Worm (Caenorhabditis elegans) whole organism, L4 larva: ENCODE data around the gene F32D8.2.

ENCODE experiments used
- F10B5.3 ChIP-seq: sonication (generic microtip); optimal IDR thresholded peaks from 2 replicates; lab custom pipeline; 2016; ENCODE audit warnings: mild to moderate bottlenecking, missing genetic modification characterization, missing compliant biosample characterization
- F37D6.2 ChIP-seq: sonication (generic microtip); optimal IDR thresholded peaks from 2 replicates; lab custom pipeline; 2016; ENCODE audit warnings: mild to moderate bottlenecking, missing genetic modification characterization, missing compliant biosample characterization
- F49E8.2 ChIP-seq: sonication (generic microtip); optimal IDR thresholded peaks from 2 replicates; lab custom pipeline; 2016; ENCODE audit warnings: missing compliant biosample characterization, mild to moderate bottlenecking, missing genetic modification characterization, borderline replicate concordance
- R02D3.7 ChIP-seq: fragments of 150-350 bp; sonication (generic microtip); optimal IDR thresholded peaks from 3 replicates; lab custom pipeline; 2014; ENCODE audit warnings: missing biosample characterization, missing genetic modification characterization
- T20F7.1 ChIP-seq: fragments of 200-800 bp; sonication (Bioruptor generic); optimal IDR thresholded peaks from 2 replicates; lab custom pipeline; 2018; ENCODE audit warnings: mild to moderate bottlenecking, missing genetic modification characterization, missing compliant biosample characterization
- Y48G9A.11 ChIP-seq: fragments of 200-800 bp; sonication (Bioruptor generic); IDR thresholded peaks from 2 replicates; pipeline ENCODE4 v1.3.6; 2022; ENCODE audit warnings: missing genetic modification reagents, missing genetic modification characterization, missing compliant biosample characterization
- aha-1 ChIP-seq: fragments of 150-350 bp; peaks from one replicate; lab custom pipeline; 2014; ENCODE audit warnings: missing biosample characterization, missing genetic modification characterization
- ama-1 ChIP-seq: fragments of 150-350 bp; optimal IDR thresholded peaks from 2 replicates; lab custom pipeline; 2014; ENCODE audit warnings: inconsistent platforms, mixed read lengths
- ceh-28 ChIP-seq: fragments of 150-350 bp; optimal IDR thresholded peaks from 2 replicates; lab custom pipeline; 2014; ENCODE audit warnings: missing biosample characterization, missing genetic modification reagents, missing genetic modification characterization
- ceh-62 ChIP-seq: sonication (generic microtip); optimal IDR thresholded peaks from 2 replicates; lab custom pipeline; 2017; ENCODE audit warnings: missing biosample characterization, missing genetic modification characterization
- cey-2 ChIP-seq: sonication (generic microtip); optimal IDR thresholded peaks from 3 replicates; lab custom pipeline; 2017; ENCODE audit warnings: missing genetic modification characterization, mild to moderate bottlenecking, missing compliant biosample characterization, antibody characterized with exemption, borderline replicate concordance; ENCODE audit not compliant: insufficient read depth
- ctbp-1 ChIP-seq: fragments of 200-800 bp; sonication (Bioruptor generic); IDR thresholded peaks from 2 replicates; pipeline ENCODE4 v1.3.6; 2022; ENCODE audit warnings: missing genetic modification reagents, missing genetic modification characterization, missing compliant biosample characterization
- daf-16 ChIP-seq, 3 experiments: sonication (generic microtip); optimal IDR thresholded peaks; 2 replicates each; lab custom pipeline; 2016 to 2017; ENCODE audit warnings: missing genetic modification characterization in 3 of 3, missing genetic modification reagents in 3 of 3, mild to moderate bottlenecking in 2 of 3, missing compliant biosample characterization in 2 of 3, missing biosample characterization in 1 of 3, moderate library complexity in 1 of 3
- daf-19 ChIP-seq: fragments of 200-800 bp; sonication (Bioruptor generic); conservative IDR thresholded peaks from 2 replicates; pipeline ENCODE4 v1.3.6; 2022; ENCODE audit warnings: missing genetic modification characterization, missing compliant biosample characterization
- daf-8 ChIP-seq: fragments of 200-800 bp; sonication (Bioruptor generic); IDR thresholded peaks from 2 replicates; pipeline ENCODE4 v1.3.6; 2022; ENCODE audit warnings: missing genetic modification characterization, missing compliant biosample characterization
- dmd-6 ChIP-seq: fragments of 200-800 bp; sonication (Bioruptor generic); IDR thresholded peaks from 2 replicates; pipeline ENCODE4 v1.3.6; 2022; ENCODE audit warnings: missing genetic modification reagents, missing genetic modification characterization, missing compliant biosample characterization
- dpl-1 ChIP-seq: fragments of 150-350 bp; optimal IDR thresholded peaks from 2 replicates; lab custom pipeline; 2014; ENCODE audit warnings: missing biosample characterization, missing genetic modification reagents, missing genetic modification characterization
- dve-1 ChIP-seq: sonication (generic microtip); optimal IDR thresholded peaks from 2 replicates; lab custom pipeline; 2017; ENCODE audit warnings: antibody characterized with exemption, mild to moderate bottlenecking, missing genetic modification characterization, missing compliant biosample characterization; ENCODE audit not compliant: insufficient read depth
- egl-27 ChIP-seq: sonication (generic microtip); optimal IDR thresholded peaks from 3 replicates; lab custom pipeline; 2017; ENCODE audit warnings: missing biosample characterization, missing genetic modification reagents, missing genetic modification characterization
- fkh-10 ChIP-seq: fragments of 150-350 bp; optimal IDR thresholded peaks from 2 replicates; lab custom pipeline; 2014; ENCODE audit warnings: missing biosample characterization, missing genetic modification reagents, missing genetic modification characterization
- fos-1 ChIP-seq: fragments of 150-350 bp; optimal IDR thresholded peaks from 2 replicates; lab custom pipeline; 2014; ENCODE audit warnings: missing biosample characterization, missing genetic modification characterization
- hlh-30 ChIP-seq: sonication (generic microtip); optimal IDR thresholded peaks from 2 replicates; lab custom pipeline; 2017; ENCODE audit warnings: antibody characterized with exemption, mild to moderate bottlenecking, missing genetic modification characterization, missing compliant biosample characterization; ENCODE audit not compliant: insufficient read depth
- hmg-1.1 ChIP-seq: fragments of 200-800 bp; sonication (Bioruptor generic); IDR thresholded peaks from 2 replicates; pipeline ENCODE4 v1.3.6; 2022; ENCODE audit warnings: missing genetic modification reagents, missing genetic modification characterization, missing compliant biosample characterization
- jun-1 ChIP-seq: fragments of 150-350 bp; optimal IDR thresholded peaks from 2 replicates; lab custom pipeline; 2014; ENCODE audit warnings: missing biosample characterization, missing genetic modification reagents, missing genetic modification characterization
- lin-1 ChIP-seq: fragments of 200-800 bp; sonication (Bioruptor generic); IDR thresholded peaks from 2 replicates; pipeline ENCODE4 v1.3.6; 2022; ENCODE audit warnings: missing genetic modification reagents, missing genetic modification characterization, missing compliant biosample characterization
- mep-1 ChIP-seq: fragments of 150-350 bp; sonication (generic microtip); optimal IDR thresholded peaks from 3 replicates; lab custom pipeline; 2014; ENCODE audit warnings: missing biosample characterization, missing genetic modification characterization
- mes-2 ChIP-seq: sonication (generic microtip); optimal IDR thresholded peaks from 2 replicates; lab custom pipeline; 2016; ENCODE audit warnings: missing genotype, mild to moderate bottlenecking, missing genetic modification characterization, missing compliant biosample characterization; ENCODE audit not compliant: poor library complexity, severe bottlenecking
- mxl-3 ChIP-seq: fragments of 200-800 bp; sonication (Bioruptor generic); optimal IDR thresholded peaks from 2 replicates; lab custom pipeline; 2018; ENCODE audit warnings: mild to moderate bottlenecking, missing genetic modification characterization, missing compliant biosample characterization
- nhr-102 ChIP-seq: sonication (generic microtip); optimal IDR thresholded peaks from 2 replicates; lab custom pipeline; 2016; ENCODE audit warnings: mild to moderate bottlenecking, missing genetic modification characterization, moderate library complexity, missing compliant biosample characterization
- nhr-11 ChIP-seq: fragments of 150-350 bp; optimal IDR thresholded peaks from 2 replicates; lab custom pipeline; 2014; ENCODE audit warnings: missing biosample characterization, missing genetic modification characterization
- nhr-111 ChIP-seq: fragments of 200-800 bp; sonication (Bioruptor generic); optimal IDR thresholded peaks from 2 replicates; lab custom pipeline; 2018; ENCODE audit warnings: mild to moderate bottlenecking, missing genetic modification characterization, missing compliant biosample characterization
- nhr-41 ChIP-seq: fragments of 200-800 bp; sonication (Bioruptor generic); IDR thresholded peaks from 2 replicates; pipeline ENCODE4 v1.3.6; 2022; ENCODE audit warnings: missing genetic modification reagents, missing genetic modification characterization, missing compliant biosample characterization
- nhr-42 ChIP-seq: fragments of 200-800 bp; sonication (Bioruptor generic); IDR thresholded peaks from 2 replicates; pipeline ENCODE4 v1.3.6; 2022; ENCODE audit warnings: missing genetic modification characterization, missing compliant biosample characterization
- nhr-76 ChIP-seq: fragments of 150-350 bp; optimal IDR thresholded peaks from 2 replicates; lab custom pipeline; 2014; ENCODE audit warnings: missing biosample characterization, missing genetic modification characterization
- nhr-77 ChIP-seq: fragments of 150-350 bp; optimal IDR thresholded peaks from 2 replicates; lab custom pipeline; 2014; ENCODE audit warnings: missing biosample characterization, missing genetic modification characterization
- php-3 ChIP-seq: fragments of 200-800 bp; sonication (Bioruptor generic); IDR thresholded peaks from 2 replicates; pipeline ENCODE4 v1.3.6; 2022; ENCODE audit warnings: missing genetic modification reagents, missing genetic modification characterization, missing compliant biosample characterization
- pqm-1 ChIP-seq: sonication (generic microtip); optimal IDR thresholded peaks from 2 replicates; lab custom pipeline; 2017; ENCODE audit warnings: missing biosample characterization, missing genetic modification characterization
- set-16 ChIP-seq: fragments of 200-800 bp; sonication (Bioruptor generic); IDR thresholded peaks from 2 replicates; pipeline ENCODE4 v1.3.6; 2022; ENCODE audit warnings: missing genetic modification reagents, missing genetic modification characterization, missing compliant biosample characterization
- skn-1 ChIP-seq: fragments of 150-350 bp; optimal IDR thresholded peaks from 2 replicates; lab custom pipeline; 2014; ENCODE audit warnings: missing biosample characterization, missing genetic modification characterization
- spr-1 ChIP-seq: sonication (generic microtip); optimal IDR thresholded peaks from 2 replicates; lab custom pipeline; 2016; ENCODE audit warnings: mild to moderate bottlenecking, missing genetic modification characterization, missing compliant biosample characterization
- tag-97 ChIP-seq: fragments of 200-800 bp; sonication (Bioruptor generic); IDR thresholded peaks from 2 replicates; pipeline ENCODE4 v1.3.6; 2022; ENCODE audit warnings: missing genetic modification characterization, missing compliant biosample characterization
- tra-1 ChIP-seq: fragments of 200-800 bp; sonication (Bioruptor generic); IDR thresholded peaks from 2 replicates; pipeline ENCODE4 v1.3.6; 2022; ENCODE audit warnings: missing genetic modification reagents, missing genetic modification characterization, missing compliant biosample characterization
- unc-130 ChIP-seq: sonication (generic microtip); optimal IDR thresholded peaks from 2 replicates; lab custom pipeline; 2016; ENCODE audit warnings: missing genetic modification reagents, missing genetic modification characterization, missing compliant biosample characterization
- unc-39 ChIP-seq: sonication (generic microtip); optimal IDR thresholded peaks from 2 replicates; lab custom pipeline; 2017; ENCODE audit warnings: missing biosample characterization, missing genetic modification characterization
- unc-62 ChIP-seq, 3 experiments: fragments of 150-350 bp in 1 of 3; sonication (generic microtip); optimal IDR thresholded peaks in 2 of 3; peaks in 1 of 3; 1 replicate in 1 of 3; 2 replicates in 2 of 3; lab custom pipeline; 2014 to 2017; ENCODE audit warnings: missing biosample characterization in 3 of 3, missing genetic modification characterization in 3 of 3, missing genetic modification reagents in 3 of 3, missing genotype in 1 of 3
- zag-1 ChIP-seq: fragments of 150-350 bp; optimal IDR thresholded peaks from 2 replicates; lab custom pipeline; 2014; ENCODE audit warnings: missing biosample characterization, missing genetic modification characterization
- zip-11 ChIP-seq: fragments of 200-800 bp; sonication (Bioruptor generic); IDR thresholded peaks from 2 replicates; pipeline ENCODE4 v1.3.6; 2022; ENCODE audit warnings: missing genetic modification characterization, missing compliant biosample characterization
- ztf-7 ChIP-seq: fragments of 150-350 bp; optimal IDR thresholded peaks from 2 replicates; lab custom pipeline; 2014; ENCODE audit warnings: missing biosample characterization, missing genetic modification characterization

The F32D8.2 gene

ce11 chrV:10858340-10858739 is 25.2 kb upstream of the F32D8.2 start (continued):
- TF ChIP-seq F49E8.2 (tag; lab: Kevin White, UChicago) (no peak), F37D6.2 (tag; lab: Kevin White, UChicago) (peak; percentile 54), ama-1 (lab: Kevin White, UChicago) (no peak), daf-19 (no peak), zag-1 (tag; lab: Kevin White, UChicago) (peak; percentile 66), hmg-1.1 (GFP tag; lab: Robert Waterston, UW) (peak; percentile 70; the same call in 1 of the 2 replicates)

ce11 chrV:10859048-10859637 is 24.4 kb upstream of the F32D8.2 start:
- TF ChIP-seq dmd-6 (peak; percentile 84), fos-1 (tag; lab: Kevin White, UChicago) (no peak), mxl-3 (GFP tag; lab: Kevin White, UChicago) (peak; percentile 32), F10B5.3 (tag; lab: Kevin White, UChicago) (no peak), mes-2 (no peak), aha-1 (peak; percentile 80), php-3 (GFP tag; lab: Robert Waterston, UW) (0 out of 2 replicates have a peak, but pooled peaks have one; percentile 39), skn-1 (tag; lab: Kevin White, UChicago) (no peak), ctbp-1 (GFP tag; lab: Robert Waterston, UW) (no peak), daf-16 (GFP tag; optimal IDR thresholded peaks at IDR 0.05; lab: Kevin White, UChicago) (no peak), daf-16 (tag; optimal IDR thresholded peaks at IDR 0.05; lab: Kevin White, UChicago) (peak; percentile 77), dve-1 (tag; lab: Kevin White, UChicago) (peak; percentile 9), daf-8 (no peak), nhr-42 (GFP tag; lab: Robert Waterston, UW) (no peak), set-16 (GFP tag; lab: Robert Waterston, UW) (no peak), F49E8.2 (tag; lab: Kevin White, UChicago) (no peak), dpl-1 (GFP tag; lab: Kevin White, UChicago) (no peak), jun-1 (tag; lab: Kevin White, UChicago) (no peak), spr-1 (tag; lab: Kevin White, UChicago) (no peak), nhr-111 (GFP tag; lab: Kevin White, UChicago) (no peak), nhr-77 (tag; lab: Kevin White, UChicago) (no peak), egl-27 (no peak), unc-39 (no peak), fkh-10 (no peak), nhr-102 (tag; lab: Kevin White, UChicago) (no peak), ceh-28 (tag; lab: Kevin White, UChicago) (no peak), mep-1 (no peak), hlh-30 (tag; lab: Kevin White, UChicago) (peak; percentile 73), nhr-11 (tag; lab: Kevin White, UChicago) (no peak), T20F7.1 (GFP tag; lab: Kevin White, UChicago) (no peak), unc-62 (GFP tag; optimal IDR thresholded peaks at IDR 0.05 in 1 of 2; lab: Kevin White, UChicago) (peak in 1 of 2 experiments; percentile 71), unc-62 (tag; optimal IDR thresholded peaks at IDR 0.05; lab: Kevin White, UChicago) (no peak), nhr-41 (GFP tag; lab: Robert Waterston, UW) (no peak), ceh-62 (tag; lab: Kevin White, UChicago) (no peak), Y48G9A.11 (GFP tag; lab: Robert Waterston, UW) (no peak)

ce11 chrV:10859775-10860174 is 23.8 kb upstream of the F32D8.2 start:
- TF ChIP-seq ctbp-1 (GFP tag; lab: Robert Waterston, UW), result no peak
- TF ChIP-seq cey-2, result peak; percentile 26
- no peak for TF ChIP-seq unc-130
- no peak for TF ChIP-seq F37D6.2 (tag; lab: Kevin White, UChicago)
- peak; percentile 69 for TF ChIP-seq nhr-77 (tag; lab: Kevin White, UChicago)
- TF ChIP-seq nhr-76 (tag; lab: Kevin White, UChicago), result no peak
- no peak for TF ChIP-seq ztf-7 (tag; lab: Kevin White, UChicago)
- no peak for TF ChIP-seq jun-1 (tag; lab: Kevin White, UChicago)
- TF ChIP-seq zip-11 (GFP tag; lab: Robert Waterston, UW), result no peak
- no peak for TF ChIP-seq lin-1 (GFP tag; lab: Robert Waterston, UW)
- no peak for TF ChIP-seq ama-1 (lab: Kevin White, UChicago)
- no peak for TF ChIP-seq F49E8.2 (tag; lab: Kevin White, UChicago)
- TF ChIP-seq tra-1 (GFP tag; lab: Robert Waterston, UW), result no peak
- no peak for TF ChIP-seq tag-97 (GFP tag; lab: Robert Waterston, UW)
- TF ChIP-seq mxl-3 (GFP tag; lab: Kevin White, UChicago), result peak; percentile 23
- TF ChIP-seq pqm-1 (tag; lab: Kevin White, UChicago), result peak; percentile 94
- TF ChIP-seq R02D3.7 (tag; lab: Kevin White, UChicago), result no peak
